Fruit fly (Drosophila melanogaster) whole organism, wandering third instar larva: ENCODE measurements around the gene Mps1.

Source experiments
- CG32264 ChIP-seq: fragments of 200-800 bp; sonication (Bioruptor generic); optimal IDR thresholded peaks from 2 replicates; lab custom pipeline; 2016; ENCODE audit warnings: missing biosample characterization, missing genetic modification characterization
- CrebA ChIP-seq: fragments of 200-800 bp; sonication (Bioruptor generic); optimal IDR thresholded peaks from 2 replicates; lab custom pipeline; 2016; ENCODE audit warnings: missing biosample characterization, mild to moderate bottlenecking, missing genetic modification characterization, borderline replicate concordance
- Dfd ChIP-seq: fragments of >200 bp; optimal IDR thresholded peaks from 2 replicates; lab custom pipeline; 2017; ENCODE audit warnings: missing biosample characterization, missing genetic modification characterization
- Dif ChIP-seq: fragments of 200-275, 200-300 bp; sonication (Bioruptor generic); optimal IDR thresholded peaks from 2 replicates; lab custom pipeline; 2018; ENCODE audit warnings: missing biosample characterization, missing genetic modification characterization; ENCODE audit not compliant: partially characterized antibody
- GATAd ChIP-seq: sonication (Bioruptor generic); optimal IDR thresholded peaks from 2 replicates; lab custom pipeline; 2016; ENCODE audit warnings: missing biosample characterization, missing genetic modification characterization
- HLH106 ChIP-seq: fragments of 200-800 bp; optimal IDR thresholded peaks from 3 replicates; lab custom pipeline; 2019; ENCODE audit warnings: missing biosample characterization, mild to moderate bottlenecking, missing genetic modification characterization, moderate library complexity
- Hnf4 ChIP-seq: fragments of 200-800 bp; sonication (Bioruptor generic); optimal IDR thresholded peaks from 2 replicates; lab custom pipeline; 2016; ENCODE audit warnings: missing biosample characterization, mild to moderate bottlenecking, missing genetic modification characterization
- Hr78 ChIP-seq: fragments of >200 bp; optimal IDR thresholded peaks from 2 replicates; lab custom pipeline; 2017; ENCODE audit warnings: missing biosample characterization, missing genetic modification characterization
- Hr83 ChIP-seq: fragments of 200-300 bp; sonication (Bioruptor generic); optimal IDR thresholded peaks from 2 replicates; lab custom pipeline; 2016; ENCODE audit warnings: missing biosample characterization, mild to moderate bottlenecking, missing genetic modification characterization, moderate library complexity; ENCODE audit not compliant: poor library complexity, severe bottlenecking
- Jra ChIP-seq: sonication (Bioruptor generic); optimal IDR thresholded peaks from 2 replicates; lab custom pipeline; 2016; ENCODE audit warnings: missing biosample characterization, missing genetic modification characterization
- Mio ChIP-seq: sonication (Bioruptor generic); optimal IDR thresholded peaks from 2 replicates; lab custom pipeline; 2016; ENCODE audit warnings: missing biosample characterization, missing genetic modification characterization
- Myc ChIP-seq: fragments of >200 bp; optimal IDR thresholded peaks from 2 replicates; lab custom pipeline; 2017
- N ChIP-seq: fragments of >200 bp; optimal IDR thresholded peaks from 2 replicates; lab custom pipeline; 2018; ENCODE audit warnings: missing biosample characterization, missing external identifiers, missing genetic modification characterization
- OdsH ChIP-seq: fragments of 200-800 bp; sonication (Bioruptor generic); optimal IDR thresholded peaks from 2 replicates; lab custom pipeline; 2016; ENCODE audit warnings: missing biosample characterization, mild to moderate bottlenecking, missing genetic modification characterization
- Rel ChIP-seq, 2 experiments: fragments of 200-800 bp; sonication (Bioruptor generic) in 1 of 2; optimal IDR thresholded peaks; 2 replicates in 1 of 2; 3 replicates in 1 of 2; lab custom pipeline; 2016 to 2019; ENCODE audit warnings: mild to moderate bottlenecking in 2 of 2, missing biosample characterization in 2 of 2, missing genetic modification characterization in 2 of 2, moderate library complexity in 1 of 2
- Sp1 ChIP-seq: fragments of 200-800 bp; sonication (Bioruptor generic); optimal IDR thresholded peaks from 3 replicates; lab custom pipeline; 2019; ENCODE audit warnings: missing biosample characterization, mild to moderate bottlenecking, missing genetic modification characterization, moderate library complexity
- Vsx2 ChIP-seq: fragments of 200-300, 225-300 bp; sonication (Bioruptor generic); optimal IDR thresholded peaks from 2 replicates; lab custom pipeline; 2018; ENCODE audit warnings: missing biosample characterization, missing genetic modification characterization; ENCODE audit not compliant: partially characterized antibody
- brk ChIP-seq: fragments of 200-800 bp; sonication (Bioruptor generic); optimal IDR thresholded peaks from 2 replicates; lab custom pipeline; 2016; ENCODE audit warnings: missing biosample characterization, mild to moderate bottlenecking, missing genetic modification characterization
- dl ChIP-seq, 2 experiments: fragments of 175-275, 200-275 bp in 1 of 2; fragments of 200-275 bp in 1 of 2; sonication (Bioruptor generic); optimal IDR thresholded peaks; lab custom pipeline; 2018; ENCODE audit warnings: mild to moderate bottlenecking in 2 of 2, missing biosample characterization in 2 of 2, missing genetic modification characterization in 2 of 2, moderate library complexity in 2 of 2; ENCODE audit not compliant: partially characterized antibody in 2 of 2, insufficient read depth in 1 of 2
- dmrt93B ChIP-seq: fragments of 200-800 bp; sonication (Bioruptor generic); optimal IDR thresholded peaks from 2 replicates; lab custom pipeline; 2018; ENCODE audit warnings: missing biosample characterization, mild to moderate bottlenecking, missing genetic modification characterization
- dsf ChIP-seq: sonication (Bioruptor generic); optimal IDR thresholded peaks from 2 replicates; lab custom pipeline; 2016; ENCODE audit warnings: missing biosample characterization, missing genetic modification characterization, borderline replicate concordance
- ey ChIP-seq: fragments of 200-800 bp; sonication (Bioruptor generic); optimal IDR thresholded peaks from 2 replicates; lab custom pipeline; 2016; ENCODE audit warnings: missing biosample characterization, missing genetic modification characterization
- foxo ChIP-seq, 2 experiments: fragments of 200-800 bp; sonication (Bioruptor generic); optimal IDR thresholded peaks; 2 replicates in 1 of 2; 3 replicates in 1 of 2; lab custom pipeline; 2016 to 2017; ENCODE audit warnings: missing biosample characterization in 2 of 2, missing genetic modification characterization in 2 of 2
- fru ChIP-seq: fragments of 200-800 bp; sonication (Bioruptor generic); optimal IDR thresholded peaks from 3 replicates; lab custom pipeline; 2016; ENCODE audit warnings: missing biosample characterization, mild to moderate bottlenecking, missing genetic modification characterization
- h ChIP-seq: fragments of 200-800 bp; sonication (Bioruptor generic); optimal IDR thresholded peaks from 3 replicates; lab custom pipeline; 2016; ENCODE audit warnings: missing biosample characterization, mild to moderate bottlenecking, missing genetic modification characterization
- jim ChIP-seq: fragments of 175-275, 200-325 bp; sonication (Bioruptor generic); optimal IDR thresholded peaks from 2 replicates; lab custom pipeline; 2016; ENCODE audit warnings: missing biosample characterization, mild to moderate bottlenecking, missing genetic modification characterization
- lola ChIP-seq: fragments of >200 bp; optimal IDR thresholded peaks from 2 replicates; lab custom pipeline; 2017; ENCODE audit warnings: missing biosample characterization, missing genetic modification characterization
- pan ChIP-seq: fragments of >200 bp; optimal IDR thresholded peaks from 2 replicates; lab custom pipeline; 2017
- psq ChIP-seq: fragments of 200-800 bp; sonication (Bioruptor generic); optimal IDR thresholded peaks from 3 replicates; lab custom pipeline; 2017; ENCODE audit warnings: missing biosample characterization, mild to moderate bottlenecking, missing genetic modification characterization, moderate library complexity
- rgr ChIP-seq: fragments of 200-800 bp; sonication (Bioruptor generic); optimal IDR thresholded peaks from 3 replicates; lab custom pipeline; 2016; ENCODE audit warnings: missing biosample characterization, mild to moderate bottlenecking, missing genetic modification characterization
- sage ChIP-seq: fragments of 200-800 bp; sonication (Bioruptor generic); optimal IDR thresholded peaks from 2 replicates; lab custom pipeline; 2016; ENCODE audit warnings: missing biosample characterization, mild to moderate bottlenecking, missing genetic modification characterization
- sv ChIP-seq: fragments of 200-800 bp; sonication (Bioruptor generic); optimal IDR thresholded peaks from 3 replicates; lab custom pipeline; 2016; ENCODE audit warnings: missing biosample characterization, missing genetic modification characterization
- tai ChIP-seq: sonication (Bioruptor generic); optimal IDR thresholded peaks from 2 replicates; lab custom pipeline; 2016; ENCODE audit warnings: missing biosample characterization, missing genetic modification characterization
- woc ChIP-seq: sonication (Bioruptor generic); optimal IDR thresholded peaks from 2 replicates; lab custom pipeline; 2016; ENCODE audit warnings: missing biosample characterization, mild to moderate bottlenecking, missing genetic modification characterization

Mps1 gene

dm6 chr3R:17712623-17713521, 41.8 kb downstream of the Mps1 start (continued):
- TF ChIP-seq Dfd (GFP tag; lab: Kevin White, UChicago) (no peak), dmrt93B (GFP tag; lab: Kevin White, UChicago) (no peak), jim (peak; percentile 22), Mio (GFP tag; lab: Kevin White, UChicago) (no peak), pan (lab: Kevin White, UChicago) (no peak), Myc (lab: Kevin White, UChicago) (no peak), dl (GFP tag; optimal IDR thresholded peaks at IDR 0.05; lab: Kevin White, UChicago; ENCODE audit: insufficient read depth in 1 of 2, partially characterized antibody in 2 of 2) (no peak), sage (GFP tag; lab: Kevin White, UChicago) (no peak), brk (GFP tag; lab: Kevin White, UChicago) (no peak)

dm6 chr3R:17714370-17714769, 43.3 kb downstream of the Mps1 start:
- TF ChIP-seq OdsH (GFP tag; lab: Kevin White, UChicago), result no peak
- TF ChIP-seq dmrt93B (GFP tag; lab: Kevin White, UChicago), result no peak
- no peak for TF ChIP-seq foxo (GFP tag; optimal IDR thresholded peaks at IDR 0.05; lab: Kevin White, UChicago)
- no peak for TF ChIP-seq HLH106 (tag; lab: Kevin White, UChicago)
- TF ChIP-seq Mio (GFP tag; lab: Kevin White, UChicago), result no peak
- TF ChIP-seq Vsx2 (GFP tag; lab: Kevin White, UChicago), result no peak
- TF ChIP-seq dsf (GFP tag; lab: Kevin White, UChicago), result no peak
- no peak for TF ChIP-seq dl (GFP tag; optimal IDR thresholded peaks at IDR 0.05; lab: Kevin White, UChicago; ENCODE audit: insufficient read depth in 1 of 2, partially characterized antibody in 2 of 2)
- TF ChIP-seq Hr83 (GFP tag; lab: Kevin White, UChicago), result no peak
- TF ChIP-seq, all 38 proteins: peak for 0

dm6 chr3R:17714773-17715344, 43.8 kb downstream of the Mps1 start:
- peak; percentile 20 for TF ChIP-seq h (GFP tag; lab: Kevin White, UChicago)
- TF ChIP-seq CG32264 (GFP tag; lab: Kevin White, UChicago), result no peak
- no peak for TF ChIP-seq pan (lab: Kevin White, UChicago)
- no peak for TF ChIP-seq Mio (GFP tag; lab: Kevin White, UChicago)
- no peak for TF ChIP-seq sv (GFP tag; lab: Kevin White, UChicago)
- TF ChIP-seq Rel (GFP tag; optimal IDR thresholded peaks at IDR 0.05; lab: Kevin White, UChicago), result no peak
- peak; percentile 80 for TF ChIP-seq Rel (tag; optimal IDR thresholded peaks at IDR 0.05; lab: Kevin White, UChicago)
- no peak for TF ChIP-seq woc (GFP tag; lab: Kevin White, UChicago)
- no peak for TF ChIP-seq Jra (GFP tag; lab: Kevin White, UChicago)
- no peak for TF ChIP-seq fru (GFP tag; lab: Kevin White, UChicago)
- TF ChIP-seq Hr78 (GFP tag; lab: Kevin White, UChicago), result no peak
- peak; percentile 52 for TF ChIP-seq psq (GFP tag; lab: Kevin White, UChicago)
- TF ChIP-seq foxo (GFP tag; optimal IDR thresholded peaks at IDR 0.05; lab: Kevin White, UChicago), result no peak
- no peak for TF ChIP-seq OdsH (GFP tag; lab: Kevin White, UChicago)

- TF ChIP-seq Dif (GFP tag; lab: Kevin White, UChicago) (peak; percentile 98), Rel (GFP tag; optimal IDR thresholded peaks at IDR 0.05; lab: Kevin White, UChicago) (no peak), Rel (tag; optimal IDR thresholded peaks at IDR 0.05; lab: Kevin White, UChicago) (peak; percentile 72), psq (GFP tag; lab: Kevin White, UChicago) (peak; percentile 75), lola (no peak), sage (GFP tag; lab: Kevin White, UChicago) (peak; percentile 28), pan (lab: Kevin White, UChicago) (no peak), Dfd (GFP tag; lab: Kevin White, UChicago) (no peak), Mio (GFP tag; lab: Kevin White, UChicago) (no peak), CrebA (no peak), HLH106 (tag; lab: Kevin White, UChicago) (no peak), ey (GFP tag; lab: Kevin White, UChicago) (peak; percentile 3), CG32264 (GFP tag; lab: Kevin White, UChicago) (no peak), Myc (lab: Kevin White, UChicago) (no peak), Hr78 (GFP tag; lab: Kevin White, UChicago) (no peak), N (GFP tag; lab: Kevin White, UChicago) (peak; percentile 13), sv (GFP tag; lab: Kevin White, UChicago) (no peak), GATAd (GFP tag; lab: Kevin White, UChicago) (no peak), Hnf4 (GFP tag; lab: Kevin White, UChicago) (peak; percentile 45), rgr (peak; percentile 39), Sp1 (GFP tag; lab: Kevin White, UChicago) (peak; percentile 47), woc (GFP tag; lab: Kevin White, UChicago) (peak; percentile 2), dl (GFP tag; optimal IDR thresholded peaks at IDR 0.05; lab: Kevin White, UChicago; ENCODE audit: insufficient read depth in 1 of 2, partially characterized antibody in 2 of 2) (peak; percentile 96 to 97), dsf (GFP tag; lab: Kevin White, UChicago) (no peak), fru (GFP tag; lab: Kevin White, UChicago) (peak; percentile 75), tai (GFP tag; lab: Kevin White, UChicago) (peak; percentile 9), Hr83 (GFP tag; lab: Kevin White, UChicago) (peak; percentile 90), Jra (GFP tag; lab: Kevin White, UChicago) (peak; percentile 83), jim (no peak)
These were observed 46.0 kb downstream of the Mps1 start for dm6 chr3R:17716858-17717596.
